Fruit fly (Drosophila melanogaster) whole organism, embryonic: Measurements from ENCODE around the gene Dph3.

ENCODE experiments used
- Antp ChIP-seq: fragments of 200-800 bp; sonication (Bioruptor generic); optimal IDR thresholded peaks from 3 replicates; lab custom pipeline; 2016; ENCODE audit warnings: missing biosample characterization, missing genetic modification characterization
- Atf3 ChIP-seq: fragments of 200-800 bp; sonication (Bioruptor generic); optimal IDR thresholded peaks from 3 replicates; lab custom pipeline; 2016; ENCODE audit warnings: missing biosample characterization, missing genetic modification characterization
- Atf6 ChIP-seq: fragments of 200-800 bp; sonication (Bioruptor generic); IDR thresholded peaks from 2 replicates; pipeline ENCODE4 v1.3.6; 2022; ENCODE audit warnings: missing biosample characterization, missing genetic modification characterization
- CG10274 ChIP-seq: fragments of 200-800 bp; sonication (Bioruptor generic); optimal IDR thresholded peaks from 3 replicates; lab custom pipeline; 2017; ENCODE audit warnings: missing biosample characterization, mild to moderate bottlenecking, missing genetic modification characterization
- CG10321 ChIP-seq: fragments of 200-800 bp; sonication (Bioruptor generic); IDR thresholded peaks from 2 replicates; pipeline ENCODE4 v1.3.6; 2022; ENCODE audit warnings: missing biosample characterization, missing genetic modification characterization
- CG12155 ChIP-seq: fragments of 200-800 bp; sonication (Bioruptor generic); optimal IDR thresholded peaks from 3 replicates; lab custom pipeline; 2016; ENCODE audit warnings: missing biosample characterization, missing genetic modification characterization
- CG14014 ChIP-seq: fragments of 200-800 bp; sonication (Bioruptor generic); IDR thresholded peaks from 2 replicates; pipeline ENCODE4 v1.3.6; 2022; ENCODE audit warnings: missing biosample characterization, missing genetic modification characterization
- CG15073 ChIP-seq: fragments of 200-800 bp; sonication (Bioruptor generic); optimal IDR thresholded peaks from 2 replicates; lab custom pipeline; 2016; ENCODE audit warnings: missing biosample characterization, missing genetic modification characterization
- CG1529 ChIP-seq: fragments of 200-800 bp; sonication (Bioruptor generic); optimal IDR thresholded peaks from 3 replicates; lab custom pipeline; 2018; ENCODE audit warnings: missing biosample characterization, missing genetic modification characterization
- CG18599 ChIP-seq: fragments of 200-800 bp; sonication (Bioruptor generic); optimal IDR thresholded peaks from 3 replicates; lab custom pipeline; 2017; ENCODE audit warnings: missing biosample characterization, missing genetic modification characterization, mild to moderate bottlenecking, moderate library complexity, missing genetic modification reagents
- CG2199 ChIP-seq: fragments of 200-800 bp; sonication (Bioruptor generic); IDR thresholded peaks from 3 replicates; pipeline ENCODE4 v1.3.6; 2022; ENCODE audit warnings: missing biosample characterization, missing genetic modification characterization
- CG31365 ChIP-seq: fragments of 200-800 bp; sonication (Bioruptor generic); optimal IDR thresholded peaks from 2 replicates; lab custom pipeline; 2018; ENCODE audit warnings: missing biosample characterization, mild to moderate bottlenecking, missing genetic modification characterization
- CG4282 ChIP-seq: fragments of 200-800 bp; sonication (Bioruptor generic); optimal IDR thresholded peaks from 2 replicates; lab custom pipeline; 2016; ENCODE audit warnings: missing biosample characterization, missing genetic modification characterization
- CG4424 ChIP-seq: fragments of 200-800 bp; sonication (Bioruptor generic); optimal IDR thresholded peaks from 3 replicates; lab custom pipeline; 2016; ENCODE audit warnings: missing biosample characterization, missing genetic modification characterization
- CG4820 ChIP-seq: fragments of 200-800 bp; sonication (Bioruptor generic); optimal IDR thresholded peaks from 3 replicates; lab custom pipeline; 2016; ENCODE audit warnings: missing biosample characterization, missing genetic modification characterization
- CG4854 ChIP-seq: fragments of 200-800 bp; sonication (Bioruptor generic); optimal IDR thresholded peaks from 2 replicates; lab custom pipeline; 2016; ENCODE audit warnings: missing biosample characterization, missing genetic modification characterization, inconsistent platforms
- CG6654 ChIP-seq: fragments of 200-800 bp; sonication (Bioruptor generic); optimal IDR thresholded peaks from 2 replicates; lab custom pipeline; 2017; ENCODE audit warnings: missing biosample characterization, mild to moderate bottlenecking, missing genetic modification characterization
- CG6689 ChIP-seq: fragments of 200-800 bp; sonication (Bioruptor generic); IDR thresholded peaks from 2 replicates; pipeline ENCODE4 v1.3.6; 2022; ENCODE audit warnings: missing biosample characterization, missing genetic modification characterization
- CG7928 ChIP-seq: fragments of 200-800 bp; sonication (Bioruptor generic); optimal IDR thresholded peaks from 2 replicates; lab custom pipeline; 2017; ENCODE audit warnings: missing biosample characterization, mild to moderate bottlenecking, missing genetic modification characterization
- Dip2 ChIP-seq: fragments of 200-800 bp; sonication (Bioruptor generic); IDR thresholded peaks from 2 replicates; pipeline ENCODE4 v1.3.6; 2022; ENCODE audit warnings: missing biosample characterization, missing genetic modification characterization
- Doc2 ChIP-seq: fragments of 200-800 bp; sonication (Bioruptor generic); IDR thresholded peaks from 2 replicates; pipeline ENCODE4 v1.3.6; 2022; ENCODE audit warnings: missing biosample characterization, missing genetic modification characterization
- HHEX ChIP-seq: fragments of 200-800 bp; sonication (Bioruptor generic); optimal IDR thresholded peaks from 3 replicates; lab custom pipeline; 2017; ENCODE audit warnings: missing biosample characterization, mild to moderate bottlenecking, missing genetic modification characterization, missing genetic modification reagents
- HLH4C ChIP-seq: fragments of 200-800 bp; sonication (Bioruptor generic); IDR thresholded peaks from 3 replicates; pipeline ENCODE4 v1.3.6; 2022; ENCODE audit warnings: missing biosample characterization, missing genetic modification characterization; ENCODE audit not compliant: partially characterized antibody
- Lpt ChIP-seq: fragments of >200 bp; optimal IDR thresholded peaks from 2 replicates; lab custom pipeline; 2018; ENCODE audit warnings: missing biosample characterization, missing genetic modification characterization
- Poxn ChIP-seq: fragments of 200-800 bp; sonication (Bioruptor generic); IDR thresholded peaks from 2 replicates; pipeline ENCODE4 v1.3.6; 2022; ENCODE audit warnings: missing biosample characterization, missing genetic modification characterization
- Rx ChIP-seq: fragments of 200-800 bp; sonication (Bioruptor generic); IDR thresholded peaks from 2 replicates; pipeline ENCODE4 v1.3.6; 2022; ENCODE audit warnings: missing biosample characterization, missing genetic modification characterization
- Trl ChIP-seq, 3 experiments: fragments of >200 bp in 2 of 3; fragments of 200-800 bp in 1 of 3; sonication (Bioruptor generic) in 1 of 3; optimal IDR thresholded peaks; 2 replicates in 1 of 3; 3 replicates in 2 of 3; lab custom pipeline; 2016 to 2017; ENCODE audit warnings: missing biosample characterization in 1 of 3, missing genetic modification characterization in 1 of 3
- Xrp1 ChIP-seq: fragments of 200-800 bp; sonication (Bioruptor generic); IDR thresholded peaks from 2 replicates; pipeline ENCODE4 v1.3.6; 2022; ENCODE audit warnings: missing biosample characterization, missing genetic modification characterization
- ap ChIP-seq: fragments of 200-800 bp; sonication (Bioruptor generic); IDR thresholded peaks from 2 replicates; pipeline ENCODE4 v1.3.6; 2022; ENCODE audit warnings: missing biosample characterization, missing genetic modification characterization
- ase ChIP-seq: fragments of 200-800 bp; sonication (Bioruptor generic); IDR thresholded peaks from 3 replicates; pipeline ENCODE4 v1.3.6; 2022; ENCODE audit warnings: missing biosample characterization, missing genetic modification characterization
- az2 ChIP-seq: fragments of 200-800 bp; sonication (Bioruptor generic); optimal IDR thresholded peaks from 3 replicates; lab custom pipeline; 2016; ENCODE audit warnings: missing biosample characterization, missing genetic modification characterization
- bab2 ChIP-seq: fragments of 200-800 bp; sonication (Bioruptor generic); optimal IDR thresholded peaks from 2 replicates; lab custom pipeline; 2016; ENCODE audit warnings: missing biosample characterization, missing genetic modification characterization
- disco-r ChIP-seq: fragments of 200-800 bp; sonication (Bioruptor generic); optimal IDR thresholded peaks from 2 replicates; lab custom pipeline; 2016; ENCODE audit warnings: missing biosample characterization, missing genetic modification characterization
- dmrt11E ChIP-seq: fragments of 200-800 bp; sonication (Bioruptor generic); optimal IDR thresholded peaks from 3 replicates; lab custom pipeline; 2018; ENCODE audit warnings: missing biosample characterization, mild to moderate bottlenecking, missing genetic modification characterization, moderate library complexity
- dpn ChIP-seq, 2 experiments: fragments of 200-800 bp; sonication (Bioruptor generic); optimal IDR thresholded peaks; 3 replicates each; lab custom pipeline; 2016; ENCODE audit warnings: missing biosample characterization in 2 of 2, missing genetic modification characterization in 2 of 2
- fd102C ChIP-seq: fragments of 200-800 bp; sonication (Bioruptor generic); optimal IDR thresholded peaks from 2 replicates; lab custom pipeline; 2018; ENCODE audit warnings: missing biosample characterization, mild to moderate bottlenecking, missing genetic modification characterization, moderate library complexity
- gfzf ChIP-seq: fragments of 200-800 bp; sonication (Bioruptor generic); optimal IDR thresholded peaks from 2 replicates; lab custom pipeline; 2016; ENCODE audit warnings: missing biosample characterization, mild to moderate bottlenecking, missing genetic modification characterization, moderate library complexity
- h ChIP-seq: fragments of >200 bp; optimal IDR thresholded peaks from 2 replicates; lab custom pipeline; 2017
- insv ChIP-seq, 2 experiments: fragments of 200-800 bp; sonication (Bioruptor generic); optimal IDR thresholded peaks; 3 replicates each; lab custom pipeline; 2016 to 2018; ENCODE audit warnings: missing biosample characterization in 2 of 2, missing genetic modification characterization in 2 of 2
- ranshi ChIP-seq: fragments of 200-800 bp; sonication (Bioruptor generic); IDR thresholded peaks from 2 replicates; pipeline ENCODE4 v1.3.6; 2022; ENCODE audit warnings: missing biosample characterization, missing genetic modification characterization
- slbo ChIP-seq: fragments of 200-800 bp; sonication (Bioruptor generic); IDR thresholded peaks from 2 replicates; pipeline ENCODE4 v1.3.6; 2022; ENCODE audit warnings: missing biosample characterization, missing genetic modification characterization
- zfh1 ChIP-seq: fragments of 200-800 bp; sonication (Bioruptor generic); IDR thresholded peaks from 3 replicates; pipeline ENCODE4 v1.3.6; 2022; ENCODE audit warnings: missing biosample characterization, missing genetic modification characterization

Dph3 gene

DNA sequence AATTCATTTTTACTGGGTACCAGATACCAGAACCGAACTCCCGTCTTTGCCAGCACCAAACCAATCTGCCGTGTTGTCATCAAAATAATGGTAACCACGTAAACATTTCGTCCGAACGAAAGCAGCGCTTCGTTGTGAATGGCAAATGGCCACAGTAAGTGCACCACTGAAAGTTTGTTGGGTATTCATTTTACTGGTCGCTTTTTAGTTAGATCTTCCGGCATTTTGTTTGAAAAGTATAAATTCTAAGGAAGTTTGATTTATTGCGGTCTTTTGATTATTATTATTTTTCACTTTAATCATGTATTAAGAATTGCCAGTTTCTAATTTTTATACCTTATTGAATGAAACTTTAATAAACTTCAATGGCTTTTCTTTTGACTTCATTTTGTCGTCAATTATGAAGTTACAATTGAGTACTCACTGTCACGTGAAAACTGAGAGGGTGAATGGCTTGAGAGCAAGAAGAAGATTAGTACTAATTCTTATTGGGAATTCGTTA lies 17.2 kb upstream of the Dph3 start, which contains the start of gene ZnT86D (continued):
- TF ChIP-seq Trl (optimal IDR thresholded peaks at IDR 0.05; lab: Kevin White, UChicago) (no peak), Trl (GFP tag; optimal IDR thresholded peaks at IDR 0.05; lab: Kevin White, UChicago) (no peak), h (lab: Kevin White, UChicago) (no peak), CG6654 (GFP tag; lab: Kevin White, UChicago) (no peak), Rx (GFP tag; lab: Robert Waterston, UW) (no peak), CG4282 (GFP tag; lab: Kevin White, UChicago) (no peak), Xrp1 (GFP tag; lab: Robert Waterston, UW) (peak; percentile 30; the same call in 1 of the 2 replicates), fd102C (no peak), Doc2 (GFP tag; lab: Robert Waterston, UW) (no peak), CG10321 (GFP tag; lab: Robert Waterston, UW) (peak; percentile 80), Antp (GFP tag; lab: Kevin White, UChicago) (peak; percentile 49), gfzf (peak; percentile 13), CG31365 (tag; lab: Kevin White, UChicago) (no peak), dpn (GFP tag; optimal IDR thresholded peaks at IDR 0.05; lab: Kevin White, UChicago) (peak; percentile 44 to 47), Poxn (GFP tag; lab: Robert Waterston, UW) (no peak), Dip2 (GFP tag; lab: Robert Waterston, UW) (no peak), HLH4C (GFP tag; lab: Robert Waterston, UW) (no peak), HHEX (peak; percentile 33), ranshi (GFP tag; lab: Robert Waterston, UW) (no peak), Atf6 (GFP tag; lab: Robert Waterston, UW) (no peak; the same call in 1 of the 2 replicates), ap (GFP tag; lab: Robert Waterston, UW) (no peak), CG18599 (GFP tag; lab: Kevin White, UChicago) (peak; percentile 78), CG7928 (GFP tag; lab: Kevin White, UChicago) (no peak), zfh1 (GFP tag; lab: Robert Waterston, UW) (no peak), CG12155 (GFP tag; lab: Kevin White, UChicago) (peak; percentile 58), CG14014 (GFP tag; lab: Robert Waterston, UW) (0 out of 2 replicates have a peak, but pooled peaks have one; percentile 12), ase (no peak), CG1529 (GFP tag; lab: Kevin White, UChicago) (peak; percentile 20), Atf3 (GFP tag; lab: Kevin White, UChicago) (peak; percentile 39), CG15073 (GFP tag; lab: Kevin White, UChicago) (no peak), bab2 (peak; percentile 49), CG10274 (no peak), az2 (GFP tag; lab: Kevin White, UChicago) (no peak), CG6689 (GFP tag; lab: Robert Waterston, UW) (peak; percentile 75), disco-r (GFP tag; lab: Kevin White, UChicago) (no peak), CG2199 (GFP tag; lab: Robert Waterston, UW) (no peak), CG4854 (no peak), Lpt (GFP tag; lab: Kevin White, UChicago) (no peak), insv (GFP tag; optimal IDR thresholded peaks at IDR 0.05; lab: Kevin White, UChicago) (peak; percentile 53 to 91), CG4424 (GFP tag; lab: Kevin White, UChicago) (peak; percentile 37), dmrt11E (tag; lab: Kevin White, UChicago) (peak; percentile 12), slbo (GFP tag; lab: Robert Waterston, UW) (peak; percentile 70), CG4820 (peak; percentile 77)
